Worm (Caenorhabditis elegans) whole organism, late embryonic: Measurements from ENCODE around the gene K08C7.4.
"Not testable (repeated sequence)": the region's sequence is repeated elsewhere in the genome, so short reads cannot be mapped to it uniquely, and the experiment has no call there.

Source experiments
- C38D4.7 ChIP-seq: fragments of 200-800 bp; sonication (Bioruptor generic); optimal IDR thresholded peaks from 2 replicates; lab custom pipeline; 2018; ENCODE audit warnings: mild to moderate bottlenecking, missing genetic modification characterization, moderate library complexity, missing compliant biosample characterization
- F13H6.1 ChIP-seq: sonication (generic microtip); optimal IDR thresholded peaks from 2 replicates; lab custom pipeline; 2016; ENCODE audit warnings: missing genetic modification characterization, missing compliant biosample characterization
- K09A11.1 ChIP-seq: sonication (generic microtip); optimal IDR thresholded peaks from 2 replicates; lab custom pipeline; 2017; ENCODE audit warnings: antibody characterized with exemption, mild to moderate bottlenecking, missing genetic modification characterization, missing compliant biosample characterization; ENCODE audit not compliant: insufficient read depth
- T23F11.4 ChIP-seq: fragments of 200-800 bp; sonication (Bioruptor generic); optimal IDR thresholded peaks from 2 replicates; lab custom pipeline; 2018; ENCODE audit warnings: mild to moderate bottlenecking, missing genetic modification characterization, missing compliant biosample characterization
- ama-1 ChIP-seq: fragments of 150-350 bp; optimal IDR thresholded peaks from 2 replicates; lab custom pipeline; 2014
- ceh-14 ChIP-seq: sonication (generic microtip); optimal IDR thresholded peaks from 2 replicates; lab custom pipeline; 2016; ENCODE audit warnings: missing genotype, missing genetic modification characterization, missing compliant biosample characterization
- ceh-2 ChIP-seq: sonication (generic microtip); optimal IDR thresholded peaks from 2 replicates; lab custom pipeline; 2016; ENCODE audit warnings: missing genotype, missing genetic modification characterization, missing compliant biosample characterization
- ceh-24 ChIP-seq: sonication (generic microtip); optimal IDR thresholded peaks from 2 replicates; lab custom pipeline; 2016; ENCODE audit warnings: mild to moderate bottlenecking, missing genetic modification characterization, missing compliant biosample characterization
- ceh-30 ChIP-seq: fragments of 150-350 bp; optimal IDR thresholded peaks from 2 replicates; lab custom pipeline; 2014; ENCODE audit warnings: missing biosample characterization, missing genetic modification characterization
- ceh-45 ChIP-seq: fragments of 200-800 bp; sonication (Bioruptor generic); IDR thresholded peaks from 2 replicates; pipeline ENCODE4 v1.3.6; 2022; ENCODE audit warnings: missing genetic modification reagents, missing genetic modification characterization, missing compliant biosample characterization
- ceh-48 ChIP-seq: sonication (generic microtip); optimal IDR thresholded peaks from 2 replicates; lab custom pipeline; 2016; ENCODE audit warnings: missing genetic modification characterization, inconsistent platforms, missing compliant biosample characterization
- che-1 ChIP-seq: sonication (generic microtip); optimal IDR thresholded peaks from 2 replicates; lab custom pipeline; 2016; ENCODE audit warnings: mild to moderate bottlenecking, missing genetic modification characterization, missing compliant biosample characterization
- elt-2 ChIP-seq: sonication (generic microtip); optimal IDR thresholded peaks from 2 replicates; lab custom pipeline; 2016; ENCODE audit warnings: missing genetic modification reagents, missing genetic modification characterization, missing compliant biosample characterization
- fkh-6 ChIP-seq: sonication (generic microtip); optimal IDR thresholded peaks from 2 replicates; lab custom pipeline; 2016; ENCODE audit warnings: missing genetic modification characterization, missing compliant biosample characterization
- hlh-6 ChIP-seq: sonication (generic microtip); optimal IDR thresholded peaks from 2 replicates; lab custom pipeline; 2016; ENCODE audit warnings: missing genotype, missing genetic modification characterization, missing compliant biosample characterization
- hlh-8 ChIP-seq: sonication (generic microtip); optimal IDR thresholded peaks from 2 replicates; lab custom pipeline; 2016; ENCODE audit warnings: missing genotype, missing genetic modification characterization, missing compliant biosample characterization
- lin-11 ChIP-seq: fragments of 200-800 bp; sonication (Bioruptor generic); optimal IDR thresholded peaks from 2 replicates; lab custom pipeline; 2018; ENCODE audit warnings: mild to moderate bottlenecking, missing genetic modification characterization, missing compliant biosample characterization
- nhr-232 ChIP-seq: sonication (generic microtip); optimal IDR thresholded peaks from 2 replicates; lab custom pipeline; 2016; ENCODE audit warnings: missing genetic modification characterization, missing compliant biosample characterization
- npax-4 ChIP-seq: sonication (generic microtip); optimal IDR thresholded peaks from 2 replicates; lab custom pipeline; 2016; ENCODE audit warnings: missing genetic modification characterization, missing compliant biosample characterization
- pag-3 ChIP-seq: sonication (generic microtip); optimal IDR thresholded peaks from 2 replicates; lab custom pipeline; 2016; ENCODE audit warnings: missing compliant biosample characterization, missing genetic modification characterization, borderline replicate concordance
- pat-9 ChIP-seq: fragments of 200-800 bp; sonication (Bioruptor generic); optimal IDR thresholded peaks from 2 replicates; lab custom pipeline; 2018; ENCODE audit warnings: mild to moderate bottlenecking, missing genetic modification characterization, moderate library complexity, missing compliant biosample characterization
- pax-1 ChIP-seq: fragments of 150-350 bp; optimal IDR thresholded peaks from 2 replicates; lab custom pipeline; 2014; ENCODE audit warnings: missing biosample characterization, missing genetic modification characterization
- pha-4 ChIP-seq: fragments of 150-350 bp; optimal IDR thresholded peaks from 2 replicates; lab custom pipeline; 2018; ENCODE audit warnings: missing biosample characterization, missing genetic modification reagents, missing genetic modification characterization
- pqm-1 ChIP-seq: sonication (generic microtip); optimal IDR thresholded peaks from 2 replicates; lab custom pipeline; 2016; ENCODE audit warnings: missing genetic modification characterization, missing compliant biosample characterization
- pros-1 ChIP-seq: fragments of 150-350 bp; optimal IDR thresholded peaks from 2 replicates; lab custom pipeline; 2014; ENCODE audit warnings: missing biosample characterization, missing genetic modification reagents, missing genetic modification characterization
- ref-2 ChIP-seq: sonication (generic microtip); optimal IDR thresholded peaks from 2 replicates; lab custom pipeline; 2016; ENCODE audit warnings: missing genetic modification characterization, missing compliant biosample characterization
- rnt-1 ChIP-seq: sonication (generic microtip); optimal IDR thresholded peaks from 2 replicates; lab custom pipeline; 2016; ENCODE audit warnings: missing genetic modification characterization, missing compliant biosample characterization
- sdc-2 ChIP-seq: sonication (generic microtip); optimal IDR thresholded peaks from 2 replicates; lab custom pipeline; 2016; ENCODE audit warnings: missing genotype, missing genetic modification characterization, missing compliant biosample characterization
- tbx-2 ChIP-seq: sonication (generic microtip); optimal IDR thresholded peaks from 2 replicates; lab custom pipeline; 2016; ENCODE audit warnings: missing genetic modification characterization, missing compliant biosample characterization
- tbx-7 ChIP-seq: sonication (generic microtip); optimal IDR thresholded peaks from 2 replicates; lab custom pipeline; 2016; ENCODE audit warnings: missing genotype, missing genetic modification characterization, missing compliant biosample characterization
- ttx-3 ChIP-seq: sonication (generic microtip); optimal IDR thresholded peaks from 2 replicates; lab custom pipeline; 2016; ENCODE audit warnings: missing genetic modification reagents, missing genetic modification characterization, missing compliant biosample characterization
- unc-3 ChIP-seq, 2 experiments: fragments of 200-800 bp in 1 of 2; sonication (Bioruptor generic) in 1 of 2; sonication (generic microtip) in 1 of 2; conservative IDR thresholded peaks in 1 of 2; optimal IDR thresholded peaks in 1 of 2; 2 replicates each; pipeline versions ENCODE4 v1.3.6 to Lab custom; 2016 to 2022; ENCODE audit warnings: missing compliant biosample characterization in 2 of 2, missing genetic modification characterization in 2 of 2, missing genetic modification reagents in 1 of 2
- unc-55 ChIP-seq: sonication (generic microtip); optimal IDR thresholded peaks from 2 replicates; lab custom pipeline; 2017; ENCODE audit warnings: missing biosample characterization, missing genetic modification reagents, missing genetic modification characterization
- zip-5 ChIP-seq: sonication (generic microtip); optimal IDR thresholded peaks from 2 replicates; lab custom pipeline; 2016; ENCODE audit warnings: missing genetic modification characterization, missing compliant biosample characterization

The K08C7.4 gene

DNA sequence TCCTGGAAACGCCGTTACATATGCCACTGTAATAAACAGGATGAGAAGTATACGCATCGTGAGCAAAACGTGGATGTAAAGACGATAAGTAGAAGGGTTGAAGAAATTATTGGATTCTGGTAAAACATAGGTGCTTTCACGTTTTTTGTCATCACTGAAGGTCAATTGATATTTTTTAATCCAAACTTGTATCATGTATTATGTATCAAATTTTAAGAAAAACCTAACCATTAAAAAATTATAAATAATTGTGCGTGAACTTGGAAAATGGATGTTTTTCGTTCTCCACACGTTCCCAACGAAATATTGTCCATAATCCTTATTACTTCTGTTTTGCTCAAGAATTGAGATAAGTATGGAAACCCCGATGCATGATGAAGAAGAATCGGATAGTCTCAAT is 9.9 kb upstream of the K08C7.4 start, which contains the start of gene R102.8:
R102.8 (minus strand) TSS at position 101 of the 400 bp plus-strand sequence.
- TF ChIP-seq pat-9 (tag; lab: Kevin White, UChicago) (no peak), unc-3 (GFP tag; conservative IDR thresholded peaks at IDR 0.05; lab: Robert Waterston, UW) (no peak), unc-3 (tag; optimal IDR thresholded peaks at IDR 0.05; lab: Kevin White, UChicago) (no peak), npax-4 (tag; lab: Kevin White, UChicago) (no peak)

DNA sequence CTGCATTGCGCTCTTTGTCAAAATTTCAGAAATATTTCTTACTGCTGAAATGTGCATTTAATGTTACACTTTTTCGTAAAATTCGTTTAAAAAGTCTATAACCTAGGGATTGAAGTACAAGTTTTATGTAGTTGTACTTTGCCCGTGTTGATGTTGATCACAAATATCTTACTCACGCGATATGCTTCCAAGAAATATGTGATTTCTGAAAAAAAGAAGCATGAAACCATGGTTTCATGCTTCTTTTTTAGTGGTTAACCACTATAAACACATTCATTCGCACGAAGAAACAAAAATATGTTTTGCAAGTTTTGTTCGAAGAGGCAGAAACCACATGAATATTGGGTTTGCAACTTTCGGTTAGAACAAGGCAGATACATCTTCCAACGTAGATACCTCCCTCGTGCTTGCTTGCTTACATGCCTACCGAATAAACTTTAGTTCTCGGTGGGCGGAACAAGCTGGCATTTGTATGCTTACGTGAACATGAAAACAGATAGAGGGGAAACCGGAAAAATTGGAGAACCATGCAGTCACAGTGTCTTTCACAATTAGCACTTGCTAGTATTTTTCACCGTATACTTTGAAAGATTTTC is 8.8 kb upstream of the K08C7.4 start, which contains the start of gene R102.3:
R102.3 (plus strand) TSS at position 546 of the 596 bp plus-strand sequence.
- TF ChIP-seq hlh-6 (tag; lab: Kevin White, UChicago): no peak
- no peak for TF ChIP-seq elt-2 (tag; lab: Kevin White, UChicago)
- no peak for TF ChIP-seq zip-5 (tag; lab: Kevin White, UChicago)
- no peak for TF ChIP-seq tbx-7
- no peak for TF ChIP-seq ref-2 (tag; lab: Kevin White, UChicago)
- TF ChIP-seq unc-55 (GFP tag; lab: Kevin White, UChicago): no peak
- TF ChIP-seq ceh-24 (tag; lab: Kevin White, UChicago): no peak
- no peak for TF ChIP-seq ceh-45 (GFP tag; lab: Robert Waterston, UW)
- no peak for TF ChIP-seq pat-9 (tag; lab: Kevin White, UChicago)
- no peak for TF ChIP-seq rnt-1
- no peak for TF ChIP-seq hlh-8 (tag; lab: Kevin White, UChicago)
- TF ChIP-seq C38D4.7 (GFP tag; lab: Kevin White, UChicago): no peak
- no peak for TF ChIP-seq F13H6.1
- no peak for TF ChIP-seq ceh-14 (tag; lab: Kevin White, UChicago)
- no peak for TF ChIP-seq lin-11 (tag; lab: Kevin White, UChicago)
- no peak for TF ChIP-seq sdc-2 (tag; lab: Kevin White, UChicago)
- TF ChIP-seq ceh-30 (tag; lab: Kevin White, UChicago): no peak
- TF ChIP-seq ama-1 (lab: Kevin White, UChicago): no peak
- TF ChIP-seq ceh-48 (tag; lab: Kevin White, UChicago): no peak

DNA sequence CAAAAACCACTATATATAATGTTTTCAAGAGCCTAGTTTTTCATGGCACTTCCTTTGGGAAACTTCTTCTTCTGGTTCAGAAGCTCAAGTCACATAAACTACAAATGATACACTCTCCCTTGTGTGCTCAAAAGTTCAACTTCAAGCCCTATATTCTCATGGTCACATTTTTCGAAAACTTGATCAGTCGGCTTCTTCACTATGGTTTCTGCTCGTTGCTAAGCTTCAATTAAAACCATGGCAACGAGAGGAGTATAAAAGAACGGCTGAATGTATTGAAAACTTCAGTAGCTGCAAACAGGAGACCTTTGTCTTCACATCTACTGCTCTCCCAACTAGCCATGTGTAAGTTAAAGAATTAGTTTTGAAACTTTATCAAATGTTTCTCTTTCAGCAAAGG is 7.0 kb upstream of the K08C7.4 start, which contains the start of gene R102.2:
R102.2 (plus strand) TSS at position 301 of the 400 bp plus-strand sequence.
- TF ChIP-seq nhr-232, K09A11.1, ceh-14 (tag; lab: Kevin White, UChicago): not testable (repeated sequence)
- TF ChIP-seq, all 69 proteins: peak for 0; not testable (repeated sequence) for 69

DNA sequence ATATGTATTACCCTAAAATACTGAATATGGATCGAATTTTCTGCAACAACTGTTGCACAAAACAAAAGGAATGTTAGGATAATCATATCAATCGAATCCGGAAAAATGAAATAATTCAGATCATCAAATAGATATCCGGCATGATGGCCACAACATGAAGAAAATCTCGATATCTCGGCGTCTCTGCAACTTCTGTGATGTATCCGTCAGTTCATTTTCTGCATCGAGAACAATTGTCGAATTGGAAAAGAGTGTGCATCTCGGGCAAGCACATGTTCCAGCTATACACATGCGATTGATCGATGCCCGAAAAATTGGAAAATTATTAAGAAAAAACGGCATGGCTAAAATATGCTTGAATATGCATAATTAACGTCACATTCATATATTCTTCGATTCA is 5.5 kb upstream of the K08C7.4 start, which contains the start of the genes K08C7.6 and R102.1:
K08C7.6 (minus strand) TSS at position 101 of the 400 bp plus-strand sequence.
R102.1 (plus strand) TSS at position 291 of the 400 bp plus-strand sequence.
- TF ChIP-seq pha-4 (tag; lab: Kevin White, UChicago) (no peak), pag-3 (no peak), ceh-2 (tag; lab: Kevin White, UChicago) (no peak), ttx-3 (tag; lab: Kevin White, UChicago) (no peak), pqm-1 (no peak), pax-1 (tag; lab: Kevin White, UChicago) (no peak), npax-4 (tag; lab: Kevin White, UChicago) (no peak), nhr-232 (tag; lab: Kevin White, UChicago) (no peak), pros-1 (tag; lab: Kevin White, UChicago) (no peak), sdc-2 (tag; lab: Kevin White, UChicago) (no peak), che-1 (tag; lab: Kevin White, UChicago) (no peak), tbx-2 (tag; lab: Kevin White, UChicago) (no peak), T23F11.4 (no peak), lin-11 (tag; lab: Kevin White, UChicago) (no peak), zip-5 (tag; lab: Kevin White, UChicago) (no peak), hlh-6 (tag; lab: Kevin White, UChicago) (no peak), ceh-24 (tag; lab: Kevin White, UChicago) (no peak), fkh-6 (tag; lab: Kevin White, UChicago) (no peak), F13H6.1 (no peak)
